Worm (Caenorhabditis elegans) whole organism, L4 larva: ENCODE results near the gene del-1.

Source experiments
- F37D6.2 ChIP-seq: sonication (generic microtip); optimal IDR thresholded peaks from 2 replicates; lab custom pipeline; 2016; ENCODE audit warnings: mild to moderate bottlenecking, missing genetic modification characterization, missing compliant biosample characterization
- Y5F2A.4 ChIP-seq: fragments of 200-800 bp; sonication (Bioruptor generic); optimal IDR thresholded peaks from 2 replicates; lab custom pipeline; 2018; ENCODE audit warnings: mild to moderate bottlenecking, missing genetic modification characterization, missing compliant biosample characterization
- ZK546.5 ChIP-seq, 2 experiments: sonication (generic microtip); optimal IDR thresholded peaks; 2 replicates each; lab custom pipeline; 2017; ENCODE audit warnings: missing biosample characterization in 2 of 2, missing genetic modification characterization in 2 of 2
- aha-1 ChIP-seq: fragments of 150-350 bp; peaks from one replicate; lab custom pipeline; 2014; ENCODE audit warnings: missing biosample characterization, missing genetic modification characterization
- fkh-10 ChIP-seq: fragments of 150-350 bp; optimal IDR thresholded peaks from 2 replicates; lab custom pipeline; 2014; ENCODE audit warnings: missing biosample characterization, missing genetic modification reagents, missing genetic modification characterization
- hif-1 ChIP-seq, 2 experiments: sonication (generic microtip); optimal IDR thresholded peaks; 2 replicates each; lab custom pipeline; 2016 to 2017; ENCODE audit warnings: missing compliant biosample characterization in 2 of 2, missing genetic modification characterization in 2 of 2, missing genetic modification reagents in 2 of 2, missing genotype in 2 of 2, mild to moderate bottlenecking in 1 of 2
- lin-15B ChIP-seq: fragments of 150-350 bp; sonication (generic microtip); optimal IDR thresholded peaks from 3 replicates; lab custom pipeline; 2014; ENCODE audit warnings: missing biosample characterization, missing genetic modification characterization
- lin-29 ChIP-seq: fragments of 200-800 bp; sonication (Bioruptor generic); IDR thresholded peaks from 2 replicates; pipeline ENCODE4 v1.3.6; 2022; ENCODE audit warnings: missing genetic modification reagents, missing genetic modification characterization, missing compliant biosample characterization
- mes-2 ChIP-seq: sonication (generic microtip); optimal IDR thresholded peaks from 2 replicates; lab custom pipeline; 2016; ENCODE audit warnings: missing genotype, mild to moderate bottlenecking, missing genetic modification characterization, missing compliant biosample characterization; ENCODE audit not compliant: poor library complexity, severe bottlenecking
- mxl-2 ChIP-seq: fragments of 200-800 bp; sonication (Bioruptor generic); conservative IDR thresholded peaks from 2 replicates; pipeline ENCODE4 v1.3.6; 2022; ENCODE audit warnings: missing genetic modification reagents, missing genetic modification characterization, missing compliant biosample characterization
- nhr-28 ChIP-seq: fragments of 150-350 bp; optimal IDR thresholded peaks from 2 replicates; lab custom pipeline; 2014; ENCODE audit warnings: missing biosample characterization, missing genetic modification characterization
- snpc-1.2 ChIP-seq: fragments of 200-800 bp; sonication (Bioruptor generic); IDR thresholded peaks from 2 replicates; pipeline ENCODE4 v1.3.6; 2022; ENCODE audit warnings: missing genetic modification reagents, missing genetic modification characterization, missing compliant biosample characterization
- snpc-4 ChIP-seq: fragments of 150-350 bp; optimal IDR thresholded peaks from 2 replicates; lab custom pipeline; 2014; ENCODE audit warnings: missing biosample characterization, missing genetic modification characterization
- unc-62 ChIP-seq, 3 experiments: fragments of 150-350 bp in 1 of 3; sonication (generic microtip); optimal IDR thresholded peaks in 2 of 3; peaks in 1 of 3; 1 replicate in 1 of 3; 2 replicates in 2 of 3; lab custom pipeline; 2014 to 2017; ENCODE audit warnings: missing biosample characterization in 3 of 3, missing genetic modification characterization in 3 of 3, missing genetic modification reagents in 3 of 3, missing genotype in 1 of 3
- zag-1 ChIP-seq: fragments of 150-350 bp; optimal IDR thresholded peaks from 2 replicates; lab custom pipeline; 2014; ENCODE audit warnings: missing biosample characterization, missing genetic modification characterization

Gene del-1

DNA sequence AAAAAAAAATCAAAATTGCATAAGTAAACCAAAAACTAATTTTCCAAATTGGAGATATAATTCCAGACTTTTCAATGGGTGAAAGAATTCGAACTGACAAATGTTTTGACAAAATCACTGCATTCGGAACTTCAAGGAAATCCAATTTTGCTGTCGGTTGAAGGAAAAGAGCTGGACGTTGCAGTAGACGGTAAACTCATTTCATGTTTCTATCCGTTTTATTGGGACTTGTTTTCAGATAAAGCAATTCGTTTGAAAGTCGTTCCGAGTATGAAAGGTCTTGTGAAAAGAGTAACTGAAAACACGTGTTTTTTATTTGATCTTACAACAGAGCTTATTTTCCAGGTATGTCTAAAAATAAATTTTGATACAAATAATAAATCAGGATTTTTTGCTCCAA, 48.3 kb downstream of the del-1 start:
- TF ChIP-seq fkh-10 (GFP tag; lab: Kevin White, UChicago): peak; percentile 24
- no peak for TF ChIP-seq ZK546.5 (tag; optimal IDR thresholded peaks at IDR 0.05; lab: Kevin White, UChicago)
- no peak for TF ChIP-seq lin-15B (tag; lab: Kevin White, UChicago)
- TF ChIP-seq zag-1 (tag; lab: Kevin White, UChicago): no peak

DNA sequence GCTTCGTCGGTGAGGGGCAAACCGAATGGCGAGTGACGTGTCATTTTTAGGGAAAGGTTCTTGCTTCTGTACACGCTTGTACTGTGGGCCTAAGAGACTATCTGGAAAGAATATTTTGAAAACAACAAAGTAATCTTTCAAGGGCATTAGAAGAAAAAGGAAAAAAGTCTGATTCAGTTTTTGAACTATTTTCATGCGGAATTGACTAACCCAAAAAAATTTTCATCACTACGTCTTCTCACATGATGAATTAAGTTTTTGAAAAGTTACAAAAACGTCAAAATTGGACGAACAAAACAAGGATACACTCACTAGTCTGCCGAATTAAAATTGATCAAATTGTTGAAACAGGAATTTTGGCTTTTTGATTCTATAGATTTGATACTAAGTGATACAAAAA, 52.4 kb downstream of the del-1 start, which contains the start of gene C11H1.9:
TSS of gene C11H1.9 (minus strand) at position 101 of the 400 bp plus-strand sequence.
- TF ChIP-seq hif-1 (tag; optimal IDR thresholded peaks at IDR 0.05; lab: Kevin White, UChicago): no peak
- peak; percentile 39 for TF ChIP-seq aha-1 (tag; lab: Kevin White, UChicago)

DNA sequence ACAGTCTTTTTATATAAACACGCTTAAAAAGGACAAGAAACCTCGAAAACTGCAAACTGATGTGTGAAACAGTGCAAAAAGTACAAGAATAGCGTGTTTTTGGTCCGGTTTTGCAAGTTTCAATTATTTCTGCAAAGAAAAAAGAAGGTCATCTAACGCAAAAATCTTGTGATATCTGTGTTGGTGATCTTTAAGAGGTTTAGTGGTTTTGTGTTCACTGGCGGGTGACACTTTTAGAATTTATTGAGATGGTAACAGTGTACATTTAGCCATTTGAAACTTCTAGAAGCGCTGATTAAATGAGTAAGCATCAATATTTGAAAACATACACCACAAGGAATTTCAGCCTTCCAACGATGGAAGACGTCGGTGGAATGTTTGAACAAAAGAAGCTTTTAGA, 54.9 kb downstream of the del-1 start:
- TF ChIP-seq F37D6.2 (tag; lab: Kevin White, UChicago) (no peak), mxl-2 (no peak), nhr-28 (peak; percentile 28)

DNA sequence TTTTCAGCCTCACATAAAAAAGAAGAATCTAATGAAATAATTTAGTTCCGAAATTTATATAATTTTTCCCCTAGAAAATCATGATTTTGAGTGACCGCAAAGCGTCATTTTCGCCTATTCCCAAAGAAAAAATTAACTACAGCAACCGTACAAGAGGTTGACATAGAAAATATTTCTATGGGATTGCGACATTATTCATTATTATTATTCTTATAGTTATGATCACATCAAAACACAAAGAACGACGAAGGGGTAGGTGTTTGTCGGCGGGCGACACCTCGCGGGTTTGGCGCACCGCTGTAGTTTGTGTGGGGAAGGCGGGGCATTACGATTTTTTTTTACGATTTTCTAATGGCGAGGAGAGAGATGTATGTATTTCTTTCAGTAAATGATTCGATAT, 56.4 kb downstream of the del-1 start:
- TF ChIP-seq lin-29 (GFP tag; lab: Robert Waterston, UW): no peak
- TF ChIP-seq snpc-4 (tag; lab: Kevin White, UChicago): peak; percentile 59
- TF ChIP-seq aha-1 (tag; lab: Kevin White, UChicago): peak; percentile 77
- TF ChIP-seq snpc-1.2 (GFP tag; lab: Robert Waterston, UW): peak; percentile 75
- no peak for TF ChIP-seq Y5F2A.4 (GFP tag; lab: Kevin White, UChicago)
- TF ChIP-seq mes-2 (tag; lab: Kevin White, UChicago): peak; percentile 13
- TF ChIP-seq, all 104 proteins: peak for 4

DNA sequence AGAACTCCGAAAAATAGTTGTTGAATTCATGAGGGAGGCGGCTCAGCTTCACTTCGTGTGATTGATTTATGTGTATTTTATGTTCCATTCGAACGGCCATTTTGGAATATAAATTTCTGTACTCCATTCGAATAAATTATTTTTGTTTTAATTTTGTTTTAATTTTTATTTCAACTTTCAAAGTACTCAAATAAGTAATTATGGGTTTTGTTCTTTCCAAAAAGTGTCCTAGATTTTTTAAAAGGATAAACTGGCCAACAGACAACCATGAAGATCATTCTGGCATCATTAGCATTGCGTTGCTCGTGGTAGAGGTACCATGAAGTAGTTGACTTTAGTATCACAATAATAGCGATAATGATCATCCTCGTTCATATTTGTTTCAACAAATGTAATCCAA, 58.7 kb downstream of the del-1 start:
- TF ChIP-seq unc-62 (GFP tag; optimal IDR thresholded peaks at IDR 0.05 in 1 of 2; lab: Kevin White, UChicago) (no peak), unc-62 (tag; optimal IDR thresholded peaks at IDR 0.05; lab: Kevin White, UChicago) (no peak), aha-1 (tag; lab: Kevin White, UChicago) (peak; percentile 93)
